Worm (Caenorhabditis elegans) whole organism, young adult: Measurements from ENCODE around the gene sre-55.
A peak's percentile ranks its signal among the peaks of the same experiment; 100 is the strongest.

ENCODE experiments used
- B0261.1 ChIP-seq: sonication (generic microtip); optimal IDR thresholded peaks from 2 replicates; lab custom pipeline; 2016; ENCODE audit warnings: mild to moderate bottlenecking, missing genetic modification characterization, moderate library complexity, missing compliant biosample characterization
- B0336.3 ChIP-seq: fragments of 200-800 bp; sonication (Bioruptor generic); IDR thresholded peaks from 2 replicates; pipeline ENCODE4 v1.3.6; 2022; ENCODE audit warnings: missing genetic modification characterization, missing compliant biosample characterization
- C06A6.2 ChIP-seq: fragments of 200-800 bp; sonication (Bioruptor generic); conservative IDR thresholded peaks from 2 replicates; pipeline ENCODE4 v1.3.6; 2022; ENCODE audit warnings: missing genetic modification characterization, missing compliant biosample characterization
- F22D6.2 ChIP-seq: sonication (generic microtip); optimal IDR thresholded peaks from 2 replicates; lab custom pipeline; 2016; ENCODE audit warnings: mild to moderate bottlenecking, missing genetic modification characterization, missing compliant biosample characterization
- F49E8.2 ChIP-seq: sonication (generic microtip); optimal IDR thresholded peaks from 3 replicates; lab custom pipeline; 2017; ENCODE audit warnings: missing genetic modification characterization, mild to moderate bottlenecking, missing compliant biosample characterization, antibody characterized with exemption, moderate library complexity; ENCODE audit not compliant: insufficient read depth
- F52B5.7 ChIP-seq: sonication (generic microtip); optimal IDR thresholded peaks from 2 replicates; lab custom pipeline; 2016; ENCODE audit warnings: mild to moderate bottlenecking, missing genetic modification characterization, missing compliant biosample characterization
- F55B11.4 ChIP-seq: sonication (generic microtip); optimal IDR thresholded peaks from 2 replicates; lab custom pipeline; 2016; ENCODE audit warnings: missing compliant biosample characterization, missing genetic modification characterization, borderline replicate concordance; ENCODE audit not compliant: insufficient read depth
- F57C9.4 ChIP-seq: sonication (generic microtip); optimal IDR thresholded peaks from 2 replicates; lab custom pipeline; 2017; ENCODE audit warnings: mild to moderate bottlenecking, missing genetic modification characterization, missing compliant biosample characterization
- K12H6.12 ChIP-seq: fragments of 200-800 bp; sonication (Bioruptor generic); optimal IDR thresholded peaks from 2 replicates; lab custom pipeline; 2018; ENCODE audit warnings: mild to moderate bottlenecking, missing genetic modification characterization, missing compliant biosample characterization
- Y56A3A.18 ChIP-seq: fragments of 200-800 bp; sonication (Bioruptor generic); IDR thresholded peaks from 2 replicates; pipeline ENCODE4 v1.3.6; 2022; ENCODE audit warnings: missing genetic modification reagents, missing genetic modification characterization, missing compliant biosample characterization
- akir-1 ChIP-seq: fragments of 200-800 bp; sonication (Bioruptor generic); optimal IDR thresholded peaks from 2 replicates; lab custom pipeline; 2018; ENCODE audit warnings: mild to moderate bottlenecking, missing genetic modification characterization, moderate library complexity, missing compliant biosample characterization
- aptf-3 ChIP-seq: fragments of 200-800 bp; sonication (Bioruptor generic); IDR thresholded peaks from 2 replicates; pipeline ENCODE4 v1.3.6; 2022; ENCODE audit warnings: missing genetic modification characterization, missing compliant biosample characterization
- attf-5 ChIP-seq: fragments of 200-800 bp; sonication (Bioruptor generic); optimal IDR thresholded peaks from 2 replicates; lab custom pipeline; 2018; ENCODE audit warnings: mild to moderate bottlenecking, missing genetic modification characterization, missing compliant biosample characterization
- attf-6 ChIP-seq: fragments of 200-800 bp; sonication (Bioruptor generic); IDR thresholded peaks from 2 replicates; pipeline ENCODE4 v1.3.6; 2022; ENCODE audit warnings: missing genetic modification reagents, missing genetic modification characterization, missing compliant biosample characterization
- cebp-1 ChIP-seq, 2 experiments: fragments of 200-800 bp in 1 of 2; sonication (Bioruptor generic) in 1 of 2; sonication (generic microtip) in 1 of 2; IDR thresholded peaks in 1 of 2; optimal IDR thresholded peaks in 1 of 2; 2 replicates each; pipeline versions ENCODE4 v1.3.6 to Lab custom; 2017 to 2022; ENCODE audit warnings: missing compliant biosample characterization in 2 of 2, missing genetic modification characterization in 2 of 2, mild to moderate bottlenecking in 1 of 2, missing genetic modification reagents in 1 of 2, moderate library complexity in 1 of 2
- cebp-2 ChIP-seq: fragments of 200-800 bp; sonication (Bioruptor generic); IDR thresholded peaks from 2 replicates; pipeline ENCODE4 v1.3.6; 2022; ENCODE audit warnings: missing genetic modification characterization, missing compliant biosample characterization
- ceh-27 ChIP-seq: fragments of 200-800 bp; sonication (Bioruptor generic); optimal IDR thresholded peaks from 2 replicates; lab custom pipeline; 2018; ENCODE audit warnings: mild to moderate bottlenecking, missing genetic modification characterization, moderate library complexity, missing compliant biosample characterization
- ceh-40 ChIP-seq: fragments of 200-800 bp; sonication (Bioruptor generic); IDR thresholded peaks from 2 replicates; pipeline ENCODE4 v1.3.6; 2022; ENCODE audit warnings: missing genetic modification characterization, missing compliant biosample characterization
- die-1 ChIP-seq: sonication (generic microtip); optimal IDR thresholded peaks from 2 replicates; lab custom pipeline; 2016; ENCODE audit warnings: missing genotype, mild to moderate bottlenecking, missing genetic modification characterization, missing compliant biosample characterization
- efl-1 ChIP-seq: fragments of 150-350 bp; optimal IDR thresholded peaks from 2 replicates; lab custom pipeline; 2014; ENCODE audit warnings: missing biosample characterization, missing genetic modification reagents, missing genetic modification characterization
- egl-18 ChIP-seq: fragments of 200-800 bp; sonication (Bioruptor generic); IDR thresholded peaks from 2 replicates; pipeline ENCODE4 v1.3.6; 2022; ENCODE audit warnings: missing genetic modification reagents, missing genetic modification characterization, missing compliant biosample characterization
- fkh-3 ChIP-seq: sonication (generic microtip); optimal IDR thresholded peaks from 2 replicates; lab custom pipeline; 2016; ENCODE audit warnings: mild to moderate bottlenecking, missing genetic modification characterization, missing compliant biosample characterization
- gei-17 ChIP-seq: fragments of 200-800 bp; sonication (Bioruptor generic); optimal IDR thresholded peaks from 2 replicates; lab custom pipeline; 2018; ENCODE audit warnings: mild to moderate bottlenecking, missing genetic modification characterization, missing compliant biosample characterization
- hlh-12 ChIP-seq: sonication (generic microtip); optimal IDR thresholded peaks from 2 replicates; lab custom pipeline; 2016; ENCODE audit warnings: missing genetic modification characterization, missing compliant biosample characterization
- hlh-26 ChIP-seq: fragments of 200-800 bp; sonication (Bioruptor generic); conservative IDR thresholded peaks from 2 replicates; pipeline ENCODE4 v1.3.6; 2022; ENCODE audit warnings: missing genetic modification reagents, missing genetic modification characterization, missing compliant biosample characterization
- hsf-1 ChIP-seq: fragments of 200-800 bp; sonication (Bioruptor generic); IDR thresholded peaks from 2 replicates; pipeline ENCODE4 v1.3.6; 2022; ENCODE audit warnings: missing genetic modification reagents, missing genetic modification characterization, missing compliant biosample characterization
- let-526 ChIP-seq: fragments of 200-800 bp; sonication (Bioruptor generic); IDR thresholded peaks from 2 replicates; pipeline ENCODE4 v1.3.6; 2022; ENCODE audit warnings: missing genetic modification reagents, missing genetic modification characterization, missing compliant biosample characterization
- lin-54 ChIP-seq: fragments of 200-800 bp; sonication (Bioruptor generic); optimal IDR thresholded peaks from 2 replicates; lab custom pipeline; 2018; ENCODE audit warnings: mild to moderate bottlenecking, missing genetic modification characterization, missing compliant biosample characterization
- lir-1 ChIP-seq: fragments of 200-800 bp; sonication (Bioruptor generic); conservative IDR thresholded peaks from 2 replicates; pipeline ENCODE4 v1.3.6; 2022; ENCODE audit warnings: missing genetic modification reagents, missing genetic modification characterization, missing compliant biosample characterization
- lsy-27 ChIP-seq: sonication (generic microtip); optimal IDR thresholded peaks from 2 replicates; lab custom pipeline; 2017; ENCODE audit warnings: missing genetic modification characterization, mild to moderate bottlenecking, missing compliant biosample characterization, antibody characterized with exemption, missing genotype, borderline replicate concordance; ENCODE audit not compliant: insufficient read depth
- madf-10 ChIP-seq: sonication (generic microtip); optimal IDR thresholded peaks from 2 replicates; lab custom pipeline; 2016; ENCODE audit warnings: mild to moderate bottlenecking, missing genetic modification characterization, missing compliant biosample characterization
- nfyb-1 ChIP-seq: fragments of 200-800 bp; sonication (Bioruptor generic); IDR thresholded peaks from 2 replicates; pipeline ENCODE4 v1.3.6; 2022; ENCODE audit warnings: missing genetic modification reagents, missing genetic modification characterization, missing compliant biosample characterization
- nhr-120 ChIP-seq: fragments of 200-800 bp; sonication (Bioruptor generic); IDR thresholded peaks from 2 replicates; pipeline ENCODE4 v1.3.6; 2022; ENCODE audit warnings: missing genetic modification characterization, missing compliant biosample characterization
- nhr-27 ChIP-seq: fragments of 200-800 bp; sonication (Bioruptor generic); optimal IDR thresholded peaks from 2 replicates; lab custom pipeline; 2018; ENCODE audit warnings: mild to moderate bottlenecking, missing genetic modification characterization, moderate library complexity, missing compliant biosample characterization
- pbrm-1 ChIP-seq: fragments of 200-800 bp; sonication (Bioruptor generic); IDR thresholded peaks from 2 replicates; pipeline ENCODE4 v1.3.6; 2022; ENCODE audit warnings: missing genetic modification reagents, missing genetic modification characterization, missing compliant biosample characterization
- pha-4 ChIP-seq: fragments of 150-350 bp; sonication (generic microtip); optimal IDR thresholded peaks from 2 replicates; lab custom pipeline; 2014; ENCODE audit warnings: missing biosample characterization, missing genetic modification reagents, missing genetic modification characterization
- rec-8 ChIP-seq, 2 experiments: sonication (generic microtip); optimal IDR thresholded peaks; 2 replicates each; lab custom pipeline; 2016; ENCODE audit warnings: mild to moderate bottlenecking in 2 of 2, missing genetic modification characterization in 2 of 2, missing genetic modification reagents in 2 of 2, missing genotype in 2 of 2, missing biosample characterization in 1 of 2, missing compliant biosample characterization in 1 of 2, moderate library complexity in 1 of 2
- snpc-1.3 ChIP-seq: sonication (generic microtip); optimal IDR thresholded peaks from 2 replicates; lab custom pipeline; 2017; ENCODE audit warnings: missing genetic modification characterization, mild to moderate bottlenecking, missing compliant biosample characterization, antibody characterized with exemption, moderate library complexity, missing genotype, missing genetic modification reagents; ENCODE audit not compliant: insufficient read depth
- somi-1 ChIP-seq: fragments of 200-800 bp; sonication (Bioruptor generic); optimal IDR thresholded peaks from 2 replicates; lab custom pipeline; 2018; ENCODE audit warnings: mild to moderate bottlenecking, missing genetic modification characterization, missing compliant biosample characterization
- sptf-2 ChIP-seq: fragments of 200-800 bp; sonication (Bioruptor generic); optimal IDR thresholded peaks from 2 replicates; lab custom pipeline; 2018; ENCODE audit warnings: mild to moderate bottlenecking, missing genetic modification characterization, missing compliant biosample characterization
- tlf-1 ChIP-seq: fragments of 200-800 bp; sonication (Bioruptor generic); optimal IDR thresholded peaks from 2 replicates; lab custom pipeline; 2018; ENCODE audit warnings: mild to moderate bottlenecking, missing genetic modification characterization, missing compliant biosample characterization
- unc-130 ChIP-seq: sonication (generic microtip); optimal IDR thresholded peaks from 2 replicates; lab custom pipeline; 2016; ENCODE audit warnings: missing genetic modification reagents, missing genetic modification characterization, missing compliant biosample characterization
- unc-62 ChIP-seq: fragments of 150-350 bp; optimal IDR thresholded peaks from 2 replicates; lab custom pipeline; 2014; ENCODE audit warnings: missing biosample characterization, missing genetic modification reagents, missing genetic modification characterization
- xnd-1 ChIP-seq: sonication (generic microtip); optimal IDR thresholded peaks from 2 replicates; lab custom pipeline; 2016; ENCODE audit warnings: missing genotype, missing genetic modification reagents, missing genetic modification characterization, missing compliant biosample characterization
- zfh-2 ChIP-seq: fragments of 200-800 bp; sonication (Bioruptor generic); conservative IDR thresholded peaks from 2 replicates; pipeline ENCODE4 v1.3.6; 2022; ENCODE audit warnings: missing genetic modification reagents, missing genetic modification characterization, missing compliant biosample characterization
- ztf-25 ChIP-seq: fragments of 200-800 bp; sonication (Bioruptor generic); IDR thresholded peaks from 2 replicates; pipeline ENCODE4 v1.3.6; 2022; ENCODE audit warnings: missing genetic modification reagents, missing genetic modification characterization, missing compliant biosample characterization
- ztf-28 ChIP-seq: fragments of 200-800 bp; sonication (Bioruptor generic); IDR thresholded peaks from 2 replicates; pipeline ENCODE4 v1.3.6; 2022; ENCODE audit warnings: missing genetic modification reagents, missing genetic modification characterization, missing compliant biosample characterization
- ztf-3 ChIP-seq: fragments of 200-800 bp; sonication (Bioruptor generic); optimal IDR thresholded peaks from 2 replicates; lab custom pipeline; 2018; ENCODE audit warnings: mild to moderate bottlenecking, missing genetic modification characterization, missing compliant biosample characterization
- ztf-6 ChIP-seq: fragments of 200-800 bp; sonication (Bioruptor generic); IDR thresholded peaks from 2 replicates; pipeline ENCODE4 v1.3.6; 2022; ENCODE audit warnings: missing genetic modification reagents, missing genetic modification characterization, missing compliant biosample characterization

Gene sre-55

ce11 chrII:12362262-12362661, 33.2 kb downstream of the sre-55 start (continued):
- TF ChIP-seq fkh-3 (tag; lab: Kevin White, UChicago) (no peak), cebp-2 (GFP tag; lab: Robert Waterston, UW) (no peak), F57C9.4 (no peak), B0336.3 (GFP tag; lab: Robert Waterston, UW) (no peak), F52B5.7 (tag; lab: Kevin White, UChicago) (no peak), F22D6.2 (tag; lab: Kevin White, UChicago) (no peak), B0261.1 (peak; percentile 70), pbrm-1 (GFP tag; lab: Robert Waterston, UW) (no peak), nfyb-1 (GFP tag; lab: Robert Waterston, UW) (peak; percentile 72; the same call in 1 of the 2 replicates), somi-1 (GFP tag; lab: Kevin White, UChicago) (no peak), ceh-40 (no peak), madf-10 (no peak), cebp-1 (GFP tag; IDR thresholded peaks at IDR 0.05; lab: Robert Waterston, UW) (no peak), cebp-1 (tag; optimal IDR thresholded peaks at IDR 0.05; lab: Kevin White, UChicago) (peak; percentile 17), pha-4 (tag; lab: Kevin White, UChicago) (no peak), attf-5 (no peak), ztf-6 (GFP tag; lab: Robert Waterston, UW) (no peak), aptf-3 (no peak), die-1 (tag; lab: Kevin White, UChicago) (peak; percentile 71), sptf-2 (GFP tag; lab: Kevin White, UChicago) (no peak), ceh-27 (GFP tag; lab: Kevin White, UChicago) (no peak), nhr-27 (no peak), snpc-1.3 (no peak), F55B11.4 (tag; lab: Kevin White, UChicago) (no peak), egl-18 (GFP tag; lab: Robert Waterston, UW) (no peak), unc-130 (GFP tag; lab: Kevin White, UChicago) (no peak), let-526 (GFP tag; lab: Robert Waterston, UW) (no peak), rec-8 (tag; optimal IDR thresholded peaks at IDR 0.05; lab: Kevin White, UChicago) (no peak), F49E8.2 (tag; lab: Kevin White, UChicago) (peak; percentile 19), gei-17 (GFP tag; lab: Kevin White, UChicago) (no peak), xnd-1 (tag; lab: Kevin White, UChicago) (no peak), ztf-3 (GFP tag; lab: Kevin White, UChicago) (no peak), unc-62 (GFP tag; lab: Kevin White, UChicago) (no peak), K12H6.12 (no peak), C06A6.2 (GFP tag; lab: Robert Waterston, UW) (no peak), zfh-2 (GFP tag; lab: Robert Waterston, UW) (no peak), tlf-1 (no peak), Y56A3A.18 (GFP tag; lab: Robert Waterston, UW) (no peak), lin-54 (GFP tag; lab: Kevin White, UChicago) (no peak), ztf-28 (GFP tag; lab: Robert Waterston, UW) (no peak), ztf-25 (GFP tag; lab: Robert Waterston, UW) (peak; percentile 14; the same call in 1 of the 2 replicates), nhr-120 (GFP tag; lab: Robert Waterston, UW) (no peak), hlh-12 (no peak), efl-1 (GFP tag; lab: Kevin White, UChicago) (no peak), akir-1 (GFP tag; lab: Kevin White, UChicago) (no peak), attf-6 (GFP tag; lab: Robert Waterston, UW) (no peak), lir-1 (GFP tag; lab: Robert Waterston, UW) (no peak), lsy-27 (tag; lab: Kevin White, UChicago) (no peak), hlh-26 (GFP tag; lab: Robert Waterston, UW) (no peak), hsf-1 (no peak)
